Fruit fly (Drosophila melanogaster): Measurements from ENCODE around the gene Polr3C.

- no peak for TF ChIP-seq CG8478 (optimal IDR thresholded peaks at IDR 0.05)
- no peak for TF ChIP-seq usp (GFP tag; optimal IDR thresholded peaks at IDR 0.05)
- no peak for TF ChIP-seq Dll (optimal IDR thresholded peaks at IDR 0.05)
- no peak for TF ChIP-seq pan (optimal IDR thresholded peaks at IDR 0.05)
- TF ChIP-seq psq (optimal IDR thresholded peaks at IDR 0.05) = no peak
Observed at dm6 chr3R:12451888-12452514, 8.2 kb upstream of the Polr3C start, which contains the start of gene CG5509.

Measured in whole organism.